Fruit fly (Drosophila melanogaster) whole organism, adult: ENCODE data around the gene Tgi.

Experiments used
- CG11617 ChIP-seq: fragments of 200-800 bp; sonication (Bioruptor generic); optimal IDR thresholded peaks from 2 replicates; lab custom pipeline; 2017; ENCODE audit warnings: mild to moderate bottlenecking, missing biosample characterization, missing genetic modification reagents, missing genetic modification characterization
- CG12768 ChIP-seq: fragments of 200-800 bp; sonication (Bioruptor generic); optimal IDR thresholded peaks from 2 replicates; lab custom pipeline; 2017; ENCODE audit warnings: missing biosample characterization, missing genetic modification characterization, mild to moderate bottlenecking, moderate library complexity, missing genetic modification reagents
- Hr96 ChIP-seq: fragments of 200-800 bp; sonication (Bioruptor generic); optimal IDR thresholded peaks from 2 replicates; lab custom pipeline; 2016; ENCODE audit warnings: missing biosample characterization, missing genetic modification characterization
- Mnt ChIP-seq: fragments of 200-800 bp; sonication (Bioruptor generic); optimal IDR thresholded peaks from 2 replicates; lab custom pipeline; 2016; ENCODE audit warnings: missing biosample characterization, mild to moderate bottlenecking, missing genetic modification characterization

Gene Tgi

dm6 chr3L:13519555-13520284, 33.1 kb downstream of the Tgi start, which contains the start of gene CG10710:
CG10710 (minus strand) TSS chr3L:13519605.
- no peak for TF ChIP-seq CG12768 (GFP tag; lab: Kevin White, UChicago)
- TF ChIP-seq Hr96 (GFP tag; lab: Kevin White, UChicago), result no peak
- no peak for TF ChIP-seq CG11617 (GFP tag; lab: Kevin White, UChicago)
- TF ChIP-seq Mnt (GFP tag; lab: Kevin White, UChicago), result no peak
